Fruit fly (Drosophila melanogaster) whole organism, embryonic: ENCODE results near the gene Prp18.

Experiments
- ATbp ChIP-seq: fragments of 200-800 bp; sonication (Bioruptor generic); optimal IDR thresholded peaks from 2 replicates; lab custom pipeline; 2017; ENCODE audit warnings: missing biosample characterization, mild to moderate bottlenecking, missing genetic modification characterization, missing genetic modification reagents
- Adf1 ChIP-seq: fragments of 200-800 bp; sonication (Bioruptor generic); IDR thresholded peaks from 2 replicates; pipeline ENCODE4 v1.3.6; 2022; ENCODE audit warnings: missing biosample characterization, missing genetic modification characterization
- Bgb ChIP-seq: fragments of 200-800 bp; sonication (Bioruptor generic); IDR thresholded peaks from 2 replicates; pipeline ENCODE4 v1.3.6; 2022; ENCODE audit warnings: missing biosample characterization, missing genetic modification characterization; ENCODE audit not compliant: partially characterized antibody
- CG10431 ChIP-seq: fragments of 200-800 bp; sonication (Bioruptor generic); optimal IDR thresholded peaks from 3 replicates; lab custom pipeline; 2018; ENCODE audit warnings: missing biosample characterization, mild to moderate bottlenecking, missing genetic modification characterization
- CG10654 ChIP-seq: fragments of 200-800 bp; sonication (Bioruptor generic); optimal IDR thresholded peaks from 2 replicates; lab custom pipeline; 2016; ENCODE audit warnings: missing biosample characterization, missing genetic modification characterization
- CG11085 ChIP-seq: fragments of 200-800 bp; sonication (Bioruptor generic); IDR thresholded peaks from 2 replicates; pipeline ENCODE4 v1.3.6; 2022; ENCODE audit warnings: missing biosample characterization, missing genetic modification characterization
- CG11696 ChIP-seq: fragments of 200-800 bp; sonication (Bioruptor generic); IDR thresholded peaks from 2 replicates; pipeline ENCODE4 v1.3.6; 2022; ENCODE audit warnings: missing biosample characterization, missing genetic modification characterization
- CG14667 ChIP-seq: fragments of 200-800 bp; sonication (Bioruptor generic); IDR thresholded peaks from 2 replicates; pipeline ENCODE4 v1.3.6; 2022; ENCODE audit warnings: missing biosample characterization, missing genetic modification characterization
- CG2120 ChIP-seq: fragments of 200-800 bp; sonication (Bioruptor generic); optimal IDR thresholded peaks from 3 replicates; lab custom pipeline; 2016; ENCODE audit warnings: missing biosample characterization, missing genetic modification characterization
- CG2678 ChIP-seq: fragments of 200-800 bp; sonication (Bioruptor generic); optimal IDR thresholded peaks from 3 replicates; lab custom pipeline; 2019; ENCODE audit warnings: missing biosample characterization, mild to moderate bottlenecking, missing genetic modification characterization, moderate library complexity
- CG2875 ChIP-seq: fragments of 200-800 bp; sonication (Bioruptor generic); optimal IDR thresholded peaks from 2 replicates; lab custom pipeline; 2017; ENCODE audit warnings: missing biosample characterization, mild to moderate bottlenecking, missing genetic modification characterization, missing genetic modification reagents
- CG30020 ChIP-seq: fragments of 200-800 bp; optimal IDR thresholded peaks from 2 replicates; lab custom pipeline; 2019; ENCODE audit warnings: missing biosample characterization, mild to moderate bottlenecking, missing genetic modification characterization, moderate library complexity
- CG43689 ChIP-seq: fragments of 200-800 bp; sonication (Bioruptor generic); IDR thresholded peaks from 2 replicates; pipeline ENCODE4 v1.3.6; 2022; ENCODE audit warnings: missing biosample characterization, missing genetic modification characterization
- CG4707 ChIP-seq: fragments of 200-800 bp; sonication (Bioruptor generic); optimal IDR thresholded peaks from 2 replicates; lab custom pipeline; 2018; ENCODE audit warnings: missing biosample characterization, mild to moderate bottlenecking, missing genetic modification characterization, moderate library complexity
- CG4820 ChIP-seq: fragments of 200-800 bp; sonication (Bioruptor generic); optimal IDR thresholded peaks from 3 replicates; lab custom pipeline; 2016; ENCODE audit warnings: missing biosample characterization, missing genetic modification characterization
- CG7745 ChIP-seq: fragments of 200-800 bp; sonication (Bioruptor generic); optimal IDR thresholded peaks from 2 replicates; lab custom pipeline; 2018; ENCODE audit warnings: missing biosample characterization, mild to moderate bottlenecking, missing genetic modification characterization, moderate library complexity
- CG7839 ChIP-seq: fragments of 200-800 bp; sonication (Bioruptor generic); optimal IDR thresholded peaks from 3 replicates; lab custom pipeline; 2018; ENCODE audit warnings: missing biosample characterization, mild to moderate bottlenecking, missing genetic modification characterization, moderate library complexity
- CG7963 ChIP-seq: fragments of 200-800 bp; sonication (Bioruptor generic); IDR thresholded peaks from 3 replicates; pipeline ENCODE4 v1.3.6; 2022; ENCODE audit warnings: missing biosample characterization, missing genetic modification characterization; ENCODE audit not compliant: partially characterized antibody
- CG8359 ChIP-seq: fragments of 200-800 bp; sonication (Bioruptor generic); optimal IDR thresholded peaks from 2 replicates; lab custom pipeline; 2017; ENCODE audit warnings: missing biosample characterization, mild to moderate bottlenecking, missing genetic modification characterization, borderline replicate concordance
- CG8478 ChIP-seq: fragments of >200 bp; optimal IDR thresholded peaks from 2 replicates; lab custom pipeline; 2018
- CG8944 ChIP-seq: fragments of 200-800 bp; sonication (Bioruptor generic); optimal IDR thresholded peaks from 3 replicates; lab custom pipeline; 2016; ENCODE audit warnings: missing biosample characterization, missing genetic modification characterization
- CG9609 ChIP-seq: fragments of 200-800 bp; sonication (Bioruptor generic); optimal IDR thresholded peaks from 3 replicates; lab custom pipeline; 2016; ENCODE audit warnings: missing biosample characterization, missing genetic modification characterization
- CG9727 ChIP-seq: fragments of 200-800 bp; sonication (Bioruptor generic); optimal IDR thresholded peaks from 3 replicates; lab custom pipeline; 2017; ENCODE audit warnings: missing biosample characterization, mild to moderate bottlenecking, missing genetic modification characterization
- CrebB ChIP-seq: fragments of 200-800 bp; sonication (Bioruptor generic); optimal IDR thresholded peaks from 3 replicates; lab custom pipeline; 2018; ENCODE audit warnings: missing biosample characterization, mild to moderate bottlenecking, missing genetic modification characterization
- Dfd ChIP-seq, 2 experiments: fragments of >200 bp; optimal IDR thresholded peaks; 2 replicates each; lab custom pipeline; 2017; ENCODE audit warnings: missing biosample characterization in 2 of 2, missing genetic modification characterization in 2 of 2
- Dip2 ChIP-seq: fragments of 200-800 bp; sonication (Bioruptor generic); IDR thresholded peaks from 2 replicates; pipeline ENCODE4 v1.3.6; 2022; ENCODE audit warnings: missing biosample characterization, missing genetic modification characterization
- Dll ChIP-seq: fragments of 200-800 bp; sonication (Bioruptor generic); IDR thresholded peaks from 4 replicates; pipeline ENCODE4 v1.3.6; 2022; ENCODE audit warnings: missing biosample characterization, missing genetic modification characterization; ENCODE audit not compliant: partially characterized antibody
- Drgx ChIP-seq: fragments of 200-800 bp; sonication (Bioruptor generic); IDR thresholded peaks from 2 replicates; pipeline ENCODE4 v1.3.6; 2022; ENCODE audit warnings: missing biosample characterization, missing genetic modification characterization
- HLH4C ChIP-seq: fragments of 200-800 bp; sonication (Bioruptor generic); IDR thresholded peaks from 3 replicates; pipeline ENCODE4 v1.3.6; 2022; ENCODE audit warnings: missing biosample characterization, missing genetic modification characterization; ENCODE audit not compliant: partially characterized antibody
- Hsf ChIP-seq: fragments of 200-800 bp; sonication (Bioruptor generic); optimal IDR thresholded peaks from 3 replicates; lab custom pipeline; 2016; ENCODE audit warnings: missing biosample characterization, missing genetic modification characterization
- Med ChIP-seq: fragments of 200-800 bp; sonication (Bioruptor generic); peaks from one replicate; lab custom pipeline; 2016; ENCODE audit warnings: missing biosample characterization, missing genetic modification characterization, mild to moderate bottlenecking, inconsistent platforms, moderate library complexity
- Poxn ChIP-seq: fragments of 200-800 bp; sonication (Bioruptor generic); IDR thresholded peaks from 2 replicates; pipeline ENCODE4 v1.3.6; 2022; ENCODE audit warnings: missing biosample characterization, missing genetic modification characterization
- Sox102F ChIP-seq: fragments of 200-800 bp; sonication (Bioruptor generic); optimal IDR thresholded peaks from 2 replicates; lab custom pipeline; 2018; ENCODE audit warnings: missing biosample characterization, mild to moderate bottlenecking, missing genetic modification characterization, moderate library complexity
- ap ChIP-seq: fragments of 200-800 bp; sonication (Bioruptor generic); IDR thresholded peaks from 2 replicates; pipeline ENCODE4 v1.3.6; 2022; ENCODE audit warnings: missing biosample characterization, missing genetic modification characterization
- bsh ChIP-seq, 2 experiments: fragments of 200-800 bp; sonication (Bioruptor generic); optimal IDR thresholded peaks; 2 replicates each; lab custom pipeline; 2017 to 2018; ENCODE audit warnings: mild to moderate bottlenecking in 2 of 2, missing biosample characterization in 2 of 2, missing genetic modification characterization in 2 of 2, moderate library complexity in 1 of 2
- chinmo ChIP-seq: fragments of 200-800 bp; sonication (Bioruptor generic); IDR thresholded peaks from 4 replicates; pipeline ENCODE4 v1.3.6; 2022; ENCODE audit warnings: missing biosample characterization, missing genetic modification characterization; ENCODE audit not compliant: partially characterized antibody
- dan ChIP-seq: fragments of 200-800 bp; sonication (Bioruptor generic); IDR thresholded peaks from 2 replicates; pipeline ENCODE4 v1.3.6; 2022; ENCODE audit warnings: missing biosample characterization, missing genetic modification characterization
- dm ChIP-seq: fragments of 200-800 bp; sonication (Bioruptor generic); optimal IDR thresholded peaks from 3 replicates; lab custom pipeline; 2016; ENCODE audit warnings: missing biosample characterization, missing genetic modification characterization
- dmrt99B ChIP-seq: fragments of 200-800 bp; sonication (Bioruptor generic); optimal IDR thresholded peaks from 2 replicates; lab custom pipeline; 2018; ENCODE audit warnings: missing biosample characterization, mild to moderate bottlenecking, missing genetic modification characterization, moderate library complexity
- dysf ChIP-seq: fragments of 200-800 bp; sonication (Bioruptor generic); IDR thresholded peaks from 3 replicates; pipeline ENCODE4 v1.3.6; 2022; ENCODE audit warnings: missing biosample characterization, missing genetic modification characterization
- gem ChIP-seq: fragments of 200-800 bp; sonication (Bioruptor generic); optimal IDR thresholded peaks from 2 replicates; lab custom pipeline; 2019; ENCODE audit warnings: missing biosample characterization, mild to moderate bottlenecking, missing genetic modification characterization, moderate library complexity
- hbn ChIP-seq: fragments of 200-800 bp; sonication (Bioruptor generic); IDR thresholded peaks from 2 replicates; pipeline ENCODE4 v1.3.6; 2022; ENCODE audit warnings: missing biosample characterization, missing genetic modification characterization; ENCODE audit not compliant: partially characterized antibody
- insv ChIP-seq, 2 experiments: fragments of 200-800 bp; sonication (Bioruptor generic); optimal IDR thresholded peaks; 3 replicates each; lab custom pipeline; 2016 to 2018; ENCODE audit warnings: missing biosample characterization in 2 of 2, missing genetic modification characterization in 2 of 2
- kni ChIP-seq: fragments of 200-800 bp; sonication (Bioruptor generic); optimal IDR thresholded peaks from 3 replicates; lab custom pipeline; 2017; ENCODE audit warnings: mild to moderate bottlenecking, missing biosample characterization, missing genetic modification reagents, missing genetic modification characterization
- lab ChIP-seq: fragments of 200-800 bp; sonication (Bioruptor generic); optimal IDR thresholded peaks from 3 replicates; lab custom pipeline; 2017; ENCODE audit warnings: missing biosample characterization, missing genetic modification characterization, mild to moderate bottlenecking, moderate library complexity, missing genetic modification reagents
- pb ChIP-seq: fragments of 200-800 bp; sonication (Bioruptor generic); optimal IDR thresholded peaks from 3 replicates; lab custom pipeline; 2016; ENCODE audit warnings: missing biosample characterization, missing genetic modification characterization
- phol ChIP-seq: fragments of 200-800 bp; sonication (Bioruptor generic); optimal IDR thresholded peaks from 3 replicates; lab custom pipeline; 2018; ENCODE audit warnings: missing biosample characterization, mild to moderate bottlenecking, missing genetic modification characterization, moderate library complexity
- sc ChIP-seq, 3 experiments: fragments of >200 bp in 2 of 3; fragments of 200-800 bp in 1 of 3; sonication (Bioruptor generic) in 1 of 3; optimal IDR thresholded peaks; 2 replicates in 2 of 3; 3 replicates in 1 of 3; lab custom pipeline; 2017; ENCODE audit warnings: mild to moderate bottlenecking in 1 of 3, missing biosample characterization in 1 of 3, missing genetic modification characterization in 1 of 3, missing genetic modification reagents in 1 of 3
- tgo ChIP-seq: fragments of 200-800 bp; sonication (Bioruptor generic); IDR thresholded peaks from 3 replicates; pipeline ENCODE4 v1.3.6; 2022; ENCODE audit warnings: missing biosample characterization, missing genetic modification characterization
- vvl ChIP-seq: fragments of 200-800 bp; sonication (Bioruptor generic); IDR thresholded peaks from 2 replicates; pipeline ENCODE4 v1.3.6; 2022; ENCODE audit warnings: missing biosample characterization, missing genetic modification characterization
- zfh1 ChIP-seq: fragments of 200-800 bp; sonication (Bioruptor generic); IDR thresholded peaks from 3 replicates; pipeline ENCODE4 v1.3.6; 2022; ENCODE audit warnings: missing biosample characterization, missing genetic modification characterization

Prp18 gene

dm6 chr3R:19058384-19058783 is 27.3 kb upstream of the Prp18 start (continued):
- no peak for TF ChIP-seq dm (GFP tag; lab: Kevin White, UChicago)
- TF ChIP-seq dmrt99B: peak; percentile 23
- TF ChIP-seq ap: no peak
- no peak for TF ChIP-seq pb (GFP tag; lab: Kevin White, UChicago)
- no peak for TF ChIP-seq CG7745
- TF ChIP-seq CG7839: no peak
- no peak for TF ChIP-seq HLH4C (GFP tag; lab: Robert Waterston, UW)
- TF ChIP-seq CG9609 (GFP tag; lab: Kevin White, UChicago): no peak
- no peak for TF ChIP-seq Bgb (GFP tag; lab: Robert Waterston, UW)
- TF ChIP-seq hbn (GFP tag; lab: Robert Waterston, UW): no peak
- TF ChIP-seq CG2120 (GFP tag; lab: Kevin White, UChicago): no peak
- TF ChIP-seq CG10654 (GFP tag; lab: Kevin White, UChicago): no peak
- TF ChIP-seq CG8944 (GFP tag; lab: Kevin White, UChicago): no peak
- no peak; the same call in 1 of the 2 replicates for TF ChIP-seq Drgx
- TF ChIP-seq CG2678 (tag; lab: Kevin White, UChicago): peak; percentile 5
- TF ChIP-seq CG7963: no peak
- no peak for TF ChIP-seq dan (GFP tag; lab: Robert Waterston, UW)
- TF ChIP-seq Dfd (GFP tag; optimal IDR thresholded peaks at IDR 0.05; lab: Kevin White, UChicago): no peak
- no peak for TF ChIP-seq CG4820
- peak in 1 of 2 experiments; percentile 40 for TF ChIP-seq bsh (GFP tag; optimal IDR thresholded peaks at IDR 0.05; lab: Kevin White, UChicago)
- TF ChIP-seq CG43689 (GFP tag; lab: Robert Waterston, UW): no peak
- TF ChIP-seq phol (tag; lab: Kevin White, UChicago): peak; percentile 15
- peak; percentile 14 for TF ChIP-seq Sox102F (GFP tag; lab: Kevin White, UChicago)
- no peak for TF ChIP-seq insv (GFP tag; optimal IDR thresholded peaks at IDR 0.05; lab: Kevin White, UChicago)
- TF ChIP-seq gem: peak; percentile 51
- no peak for TF ChIP-seq chinmo

dm6 chr3R:19056884-19057283 is 25.8 kb upstream of the Prp18 start:
- TF ChIP-seq kni (GFP tag; lab: Kevin White, UChicago) (peak; percentile 6), CG4707 (GFP tag; lab: Kevin White, UChicago) (no peak), CG9727 (no peak), Dip2 (GFP tag; lab: Robert Waterston, UW) (no peak), CG2875 (no peak), tgo (GFP tag; lab: Robert Waterston, UW) (no peak), CG14667 (GFP tag; lab: Robert Waterston, UW) (no peak), sc (optimal IDR thresholded peaks at IDR 0.05; lab: Kevin White, UChicago) (no peak), sc (GFP tag; optimal IDR thresholded peaks at IDR 0.05; lab: Kevin White, UChicago) (peak; percentile 6), CG10431 (GFP tag; lab: Kevin White, UChicago) (no peak), lab (peak; percentile 26), Poxn (GFP tag; lab: Robert Waterston, UW) (no peak), CG11696 (GFP tag; lab: Robert Waterston, UW) (0 out of 2 replicates have a peak, but pooled peaks have one; percentile 34), ATbp (GFP tag; lab: Kevin White, UChicago) (peak; percentile 34), dm (GFP tag; lab: Kevin White, UChicago) (no peak), vvl (GFP tag; lab: Robert Waterston, UW) (peak; percentile 13; the same call in 1 of the 2 replicates), CrebB (tag; lab: Kevin White, UChicago) (no peak), CG8359 (GFP tag; lab: Kevin White, UChicago) (no peak), Dll (no peak), dysf (0 out of 3 replicates have a peak, but pooled peaks have one; percentile 21), Adf1 (GFP tag; lab: Robert Waterston, UW) (no peak), Med (GFP tag; lab: Kevin White, UChicago) (peak; percentile 68), Hsf (GFP tag; lab: Kevin White, UChicago) (no peak), CG30020 (no peak), CG8478 (no peak), CG11085 (GFP tag; lab: Robert Waterston, UW) (no peak), zfh1 (GFP tag; lab: Robert Waterston, UW) (0 out of 3 replicates have a peak, but pooled peaks have one; percentile 17)
